Worm (Caenorhabditis elegans): ENCODE data around the gene glb-14.

ce11 chrV:15572613-15573012 is 27.8 kb upstream of the glb-14 start, which contains the start of gene fbxa-94:
- TF ChIP-seq him-1 (tag; optimal IDR thresholded peaks at IDR 0.05) (no peak), dao-5 (tag; optimal IDR thresholded peaks at IDR 0.05) (no peak), W03F9.2 (tag; optimal IDR thresholded peaks at IDR 0.05) (no peak)

Measured in whole organism, L4/young adult.